Worm (Caenorhabditis elegans) whole organism, L1 larva: ENCODE results near the gene gop-2.

Experiments used
- C16A3.4 ChIP-seq: fragments of 150-350 bp; optimal IDR thresholded peaks from 2 replicates; lab custom pipeline; 2014; ENCODE audit warnings: missing biosample characterization, missing genetic modification characterization
- C34B4.2 ChIP-seq: sonication (generic microtip); optimal IDR thresholded peaks from 2 replicates; lab custom pipeline; 2017; ENCODE audit warnings: mild to moderate bottlenecking, missing genetic modification characterization, missing compliant biosample characterization
- F16B12.6 ChIP-seq: fragments of 150-350 bp; optimal IDR thresholded peaks from 2 replicates; lab custom pipeline; 2014; ENCODE audit warnings: missing biosample characterization, missing genetic modification characterization
- Y116A8C.19 ChIP-seq: sonication (generic microtip); optimal IDR thresholded peaks from 2 replicates; lab custom pipeline; 2016; ENCODE audit warnings: missing compliant biosample characterization, missing genetic modification characterization, borderline replicate concordance
- blmp-1 ChIP-seq: fragments of 150-350 bp; optimal IDR thresholded peaks from 2 replicates; lab custom pipeline; 2014; ENCODE audit warnings: missing biosample characterization, missing genetic modification characterization
- ceh-63 ChIP-seq: fragments of 200-800 bp; sonication (Bioruptor generic); optimal IDR thresholded peaks from 2 replicates; lab custom pipeline; 2018; ENCODE audit warnings: mild to moderate bottlenecking, missing genetic modification characterization, missing compliant biosample characterization
- ces-1 ChIP-seq: fragments of 150-350 bp; optimal IDR thresholded peaks from 2 replicates; lab custom pipeline; 2014; ENCODE audit warnings: missing biosample characterization, missing genetic modification reagents, missing genetic modification characterization
- efl-1 ChIP-seq, 4 experiments: fragments of 150-350 bp; optimal IDR thresholded peaks in 3 of 4; peaks in 1 of 4; 1 replicate in 1 of 4; 2 replicates in 3 of 4; lab custom pipeline; 2014; ENCODE audit warnings: missing biosample characterization in 2 of 4, missing genetic modification characterization in 2 of 4, missing genetic modification reagents in 2 of 4
- efl-3 ChIP-seq: fragments of 200-800 bp; sonication (Bioruptor generic); optimal IDR thresholded peaks from 2 replicates; lab custom pipeline; 2018; ENCODE audit warnings: mild to moderate bottlenecking, missing genetic modification characterization, missing compliant biosample characterization
- elt-2 ChIP-seq: sonication (generic microtip); optimal IDR thresholded peaks from 2 replicates; lab custom pipeline; 2016; ENCODE audit warnings: missing genetic modification characterization, mild to moderate bottlenecking, inconsistent platforms, missing compliant biosample characterization, missing genetic modification reagents
- elt-3 ChIP-seq, 6 experiments: fragments of 150-350 bp in 1 of 6; sonication (generic microtip); optimal IDR thresholded peaks; 2 replicates each; lab custom pipeline; 2017 to 2018; ENCODE audit warnings: missing biosample characterization in 6 of 6, missing genetic modification characterization in 6 of 6, inconsistent platforms in 1 of 6
- ets-5 ChIP-seq: fragments of 200-800 bp; sonication (Bioruptor generic); IDR thresholded peaks from 2 replicates; pipeline ENCODE4 v1.3.6; 2022; ENCODE audit warnings: missing genetic modification characterization, missing compliant biosample characterization
- fkh-8 ChIP-seq: sonication (generic microtip); optimal IDR thresholded peaks from 2 replicates; lab custom pipeline; 2016; ENCODE audit warnings: mild to moderate bottlenecking, missing genetic modification characterization, missing compliant biosample characterization
- lin-13 ChIP-seq: fragments of 150-350 bp; optimal IDR thresholded peaks from 2 replicates; lab custom pipeline; 2014; ENCODE audit warnings: missing biosample characterization, missing genetic modification reagents, missing genetic modification characterization
- lin-14 ChIP-seq: fragments of 200-800 bp; sonication (Bioruptor generic); optimal IDR thresholded peaks from 2 replicates; lab custom pipeline; 2018; ENCODE audit warnings: mild to moderate bottlenecking, missing genetic modification characterization, moderate library complexity, missing compliant biosample characterization
- lin-35 ChIP-seq, 2 experiments: fragments of 150-350 bp; optimal IDR thresholded peaks; 2 replicates each; lab custom pipeline; 2014; ENCODE audit warnings: missing biosample characterization in 2 of 2, missing genetic modification characterization in 2 of 2, missing genetic modification reagents in 2 of 2
- lsy-2 ChIP-seq, 2 experiments: fragments of 150-350 bp; optimal IDR thresholded peaks; 2 replicates each; lab custom pipeline; 2014; ENCODE audit warnings: missing biosample characterization in 2 of 2, missing genetic modification characterization in 2 of 2
- mdl-1 ChIP-seq, 2 experiments: fragments of 150-350 bp; optimal IDR thresholded peaks; 2 replicates each; lab custom pipeline; 2014 to 2017; ENCODE audit warnings: missing biosample characterization in 2 of 2, missing genetic modification characterization in 2 of 2, inconsistent platforms in 1 of 2
- mep-1 ChIP-seq: fragments of 150-350 bp; optimal IDR thresholded peaks from 2 replicates; lab custom pipeline; 2014; ENCODE audit warnings: missing biosample characterization, missing genetic modification characterization
- nhr-11 ChIP-seq: fragments of 150-350 bp; optimal IDR thresholded peaks from 2 replicates; lab custom pipeline; 2014; ENCODE audit warnings: missing biosample characterization, missing genetic modification characterization
- nhr-19 ChIP-seq: fragments of 200-800 bp; sonication (Bioruptor generic); conservative IDR thresholded peaks from 2 replicates; pipeline ENCODE4 v1.3.6; 2022; ENCODE audit warnings: missing genetic modification characterization, missing compliant biosample characterization
- nhr-20 ChIP-seq: sonication (generic microtip); optimal IDR thresholded peaks from 2 replicates; lab custom pipeline; 2016; ENCODE audit warnings: mild to moderate bottlenecking, missing genetic modification characterization, missing compliant biosample characterization
- nhr-28 ChIP-seq: fragments of 150-350 bp; optimal IDR thresholded peaks from 2 replicates; lab custom pipeline; 2014; ENCODE audit warnings: missing biosample characterization, missing genetic modification characterization
- nhr-47 ChIP-seq: sonication (generic microtip); optimal IDR thresholded peaks from 2 replicates; lab custom pipeline; 2016; ENCODE audit warnings: mild to moderate bottlenecking, missing genetic modification characterization, moderate library complexity, missing compliant biosample characterization
- nhr-71 ChIP-seq: sonication (generic microtip); optimal IDR thresholded peaks from 2 replicates; lab custom pipeline; 2016; ENCODE audit warnings: mild to moderate bottlenecking, missing genetic modification characterization, moderate library complexity, missing compliant biosample characterization
- nhr-85 ChIP-seq: sonication (generic microtip); peaks from one replicate; lab custom pipeline; 2016; ENCODE audit warnings: missing genetic modification characterization, inconsistent platforms, missing compliant biosample characterization
- nhr-90 ChIP-seq: sonication (generic microtip); optimal IDR thresholded peaks from 2 replicates; lab custom pipeline; 2016; ENCODE audit warnings: mild to moderate bottlenecking, missing genetic modification characterization, missing compliant biosample characterization; ENCODE audit not compliant: poor library complexity
- sptf-1 ChIP-seq: fragments of 150-350 bp; optimal IDR thresholded peaks from 2 replicates; lab custom pipeline; 2014; ENCODE audit warnings: missing biosample characterization, missing genetic modification characterization
- sup-37 ChIP-seq: fragments of 200-800 bp; sonication (Bioruptor generic); optimal IDR thresholded peaks from 2 replicates; lab custom pipeline; 2018; ENCODE audit warnings: mild to moderate bottlenecking, missing genetic modification characterization, missing compliant biosample characterization
- swsn-7 ChIP-seq: sonication (generic microtip); optimal IDR thresholded peaks from 2 replicates; lab custom pipeline; 2016; ENCODE audit warnings: missing genetic modification characterization, missing compliant biosample characterization
- tbx-2 ChIP-seq: sonication (generic microtip); optimal IDR thresholded peaks from 2 replicates; lab custom pipeline; 2016; ENCODE audit warnings: missing genetic modification characterization, missing compliant biosample characterization
- tlp-1 ChIP-seq: fragments of 150-350 bp; optimal IDR thresholded peaks from 2 replicates; lab custom pipeline; 2014; ENCODE audit warnings: missing biosample characterization, missing genetic modification characterization
- unc-30 ChIP-seq: sonication (generic microtip); optimal IDR thresholded peaks from 2 replicates; lab custom pipeline; 2017; ENCODE audit warnings: missing biosample characterization, missing genetic modification characterization
- xbp-1 ChIP-seq: sonication (generic microtip); optimal IDR thresholded peaks from 2 replicates; lab custom pipeline; 2016; ENCODE audit warnings: missing genetic modification characterization, missing compliant biosample characterization
- ztf-4 ChIP-seq: fragments of 150-350 bp; optimal IDR thresholded peaks from 2 replicates; lab custom pipeline; 2014; ENCODE audit warnings: missing biosample characterization, missing genetic modification characterization

Gene gop-2

DNA sequence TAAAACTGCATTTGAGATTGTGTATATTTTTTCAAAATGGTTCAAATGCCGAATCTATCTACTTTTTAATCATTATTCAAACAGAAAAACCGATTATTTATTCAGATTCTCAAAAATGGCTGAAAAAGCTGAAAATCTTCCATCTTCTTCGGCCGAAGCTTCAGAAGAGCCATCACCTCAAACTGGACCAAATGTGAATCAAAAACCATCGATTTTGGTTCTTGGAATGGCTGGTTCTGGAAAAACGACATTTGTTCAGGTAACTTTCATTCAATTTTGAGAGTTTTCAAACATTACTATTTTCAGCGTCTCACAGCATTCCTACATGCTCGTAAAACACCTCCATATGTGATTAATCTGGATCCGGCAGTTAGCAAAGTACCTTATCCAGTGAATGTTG is at the start of gene gop-2:
TSS of gene gop-2 (plus strand) at position 106 of the 400 bp plus-strand sequence.
- TF ChIP-seq efl-3 (GFP tag; lab: Kevin White, UChicago) (no peak), lin-13 (GFP tag; lab: Kevin White, UChicago) (no peak)

DNA sequence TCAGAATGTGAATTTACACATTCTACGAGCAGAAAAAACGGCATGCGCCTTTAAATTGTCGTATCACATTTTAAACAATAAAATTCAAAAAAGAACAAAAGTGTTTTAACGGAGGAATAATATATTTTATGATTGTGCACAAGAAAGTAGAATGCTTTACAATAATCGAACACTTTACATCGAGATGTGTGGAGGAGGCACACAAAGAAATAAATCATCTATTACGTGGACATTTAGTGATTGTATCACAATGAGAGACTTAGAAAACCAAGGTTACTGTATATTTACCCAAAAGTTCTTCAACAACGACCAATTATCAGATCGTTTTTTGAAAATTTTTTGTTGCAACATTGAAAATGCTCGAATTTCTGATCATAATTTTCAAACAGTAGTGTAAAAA is 48.6 kb upstream of the gop-2 start:
- TF ChIP-seq unc-30 (tag; lab: Kevin White, UChicago) (no peak), efl-1 (optimal IDR thresholded peaks at IDR 0.05; lab: Kevin White, UChicago) (no peak), efl-1 (GFP tag; optimal IDR thresholded peaks at IDR 0.05 in 1 of 2; lab: Kevin White, UChicago) (peak in 1 of 2 experiments; percentile 75)
- TF ChIP-seq, all 84 proteins: peak for 1

ce11 chrIII:5211137-5211648 is 47.6 kb upstream of the gop-2 start:
- TF ChIP-seq nhr-71 (tag; lab: Kevin White, UChicago) (peak; percentile 50), elt-2 (tag; lab: Kevin White, UChicago) (peak; percentile 29), mep-1 (peak; percentile 21), lin-35 (GFP tag; optimal IDR thresholded peaks at IDR 0.05; lab: Kevin White, UChicago) (peak in 1 of 2 experiments; percentile 7), tbx-2 (tag; lab: Kevin White, UChicago) (peak; percentile 26), nhr-47 (peak; percentile 56), swsn-7 (tag; lab: Kevin White, UChicago) (peak; percentile 32), mdl-1 (tag; optimal IDR thresholded peaks at IDR 0.05; lab: Kevin White, UChicago) (peak in 1 of 2 experiments; percentile 29), nhr-20 (tag; lab: Kevin White, UChicago) (peak; percentile 23), xbp-1 (tag; lab: Kevin White, UChicago) (peak; percentile 26), C16A3.4 (tag; lab: Kevin White, UChicago) (peak; percentile 6), efl-1 (optimal IDR thresholded peaks at IDR 0.05; lab: Kevin White, UChicago) (peak in 1 of 2 experiments; percentile 10), efl-1 (GFP tag; optimal IDR thresholded peaks at IDR 0.05 in 1 of 2; lab: Kevin White, UChicago) (peak in 1 of 2 experiments; percentile 56), nhr-19 (GFP tag; lab: Robert Waterston, UW) (peak; percentile 19; the same call in 1 of the 2 replicates), nhr-90 (tag; lab: Kevin White, UChicago) (peak; percentile 41), ztf-4 (tag; lab: Kevin White, UChicago) (peak; percentile 22), lsy-2 (tag; optimal IDR thresholded peaks at IDR 0.05; lab: Kevin White, UChicago) (peak; percentile 1 to 62), nhr-85 (tag; lab: Kevin White, UChicago) (peak; percentile 0), sup-37 (GFP tag; lab: Kevin White, UChicago) (peak; percentile 51), blmp-1 (peak; percentile 2)

DNA sequence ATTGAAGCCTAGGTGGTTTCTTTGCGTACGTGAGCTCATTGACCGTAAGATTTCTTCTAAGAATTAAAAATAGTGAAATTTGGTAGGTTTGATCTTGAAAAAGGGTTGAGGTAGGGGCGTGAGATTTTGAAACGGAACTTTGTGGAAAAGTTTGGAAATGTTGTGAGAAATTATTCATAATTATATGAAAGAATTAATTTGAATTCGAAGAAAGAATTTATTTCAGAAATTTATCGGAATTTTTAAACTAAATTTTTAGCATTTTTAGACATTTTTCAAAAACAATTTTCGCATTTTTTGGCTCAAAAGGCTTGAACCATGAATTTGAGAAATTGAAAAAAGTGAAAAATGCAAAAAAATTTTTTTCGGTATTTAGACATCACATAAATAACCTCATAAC is 44.7 kb upstream of the gop-2 start:
- TF ChIP-seq nhr-11 (tag; lab: Kevin White, UChicago), result no peak
- TF ChIP-seq nhr-20 (tag; lab: Kevin White, UChicago), result no peak
- TF ChIP-seq blmp-1, result no peak
- TF ChIP-seq xbp-1 (tag; lab: Kevin White, UChicago), result no peak

DNA sequence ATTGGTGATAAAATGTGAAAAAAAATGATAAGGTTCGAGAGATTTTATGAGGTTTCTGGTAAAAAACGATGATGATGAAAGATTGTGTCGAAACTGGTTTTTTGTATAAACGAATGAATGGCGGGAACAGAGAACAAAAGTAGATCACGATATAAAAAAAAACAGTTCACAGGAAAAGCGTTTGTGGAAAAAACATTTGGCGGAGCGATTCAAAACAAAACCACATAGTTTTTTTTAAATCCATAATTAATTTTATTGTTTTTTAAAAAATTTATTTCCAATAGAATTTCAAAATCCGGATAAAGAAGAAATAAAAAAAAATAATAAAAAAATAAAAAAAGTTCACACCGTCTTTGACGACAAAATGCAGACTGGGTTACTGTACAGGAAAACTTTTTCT is 43.4 kb upstream of the gop-2 start, which contains the start of gene ZC155.4:
TSS of gene ZC155.4 (minus strand) at position 101 of the 400 bp plus-strand sequence.
- TF ChIP-seq ets-5 (GFP tag; lab: Robert Waterston, UW) (no peak), Y116A8C.19 (tag; lab: Kevin White, UChicago) (no peak), ceh-63 (no peak), elt-2 (tag; lab: Kevin White, UChicago) (no peak), tlp-1 (tag; lab: Kevin White, UChicago) (no peak), F16B12.6 (no peak), C34B4.2 (tag; lab: Kevin White, UChicago) (no peak), nhr-11 (tag; lab: Kevin White, UChicago) (no peak), sptf-1 (tag; lab: Kevin White, UChicago) (no peak), fkh-8 (tag; lab: Kevin White, UChicago) (no peak), elt-3 (tag; optimal IDR thresholded peaks at IDR 0.05; lab: Kevin White, UChicago) (no peak), lin-14 (GFP tag; lab: Kevin White, UChicago) (no peak), nhr-20 (tag; lab: Kevin White, UChicago) (no peak), nhr-28 (tag; lab: Kevin White, UChicago) (no peak), ces-1 (GFP tag; lab: Kevin White, UChicago) (no peak)
